Worm (Caenorhabditis elegans) whole organism, L4/young adult: Measurements from ENCODE around the gene ttll-5.

ENCODE experiments used
- W03F9.2 ChIP-seq: fragments of 150-350 bp; optimal IDR thresholded peaks from 2 replicates; lab custom pipeline; 2014; ENCODE audit warnings: missing biosample characterization, missing genetic modification characterization
- dao-5 ChIP-seq: sonication (generic microtip); optimal IDR thresholded peaks from 2 replicates; lab custom pipeline; 2016; ENCODE audit warnings: missing genotype, missing genetic modification characterization, moderate library complexity, missing compliant biosample characterization
- him-1 ChIP-seq: sonication (generic microtip); optimal IDR thresholded peaks from 2 replicates; lab custom pipeline; 2016; ENCODE audit warnings: missing genotype, missing genetic modification reagents, missing genetic modification characterization, missing compliant biosample characterization

Gene ttll-5

DNA sequence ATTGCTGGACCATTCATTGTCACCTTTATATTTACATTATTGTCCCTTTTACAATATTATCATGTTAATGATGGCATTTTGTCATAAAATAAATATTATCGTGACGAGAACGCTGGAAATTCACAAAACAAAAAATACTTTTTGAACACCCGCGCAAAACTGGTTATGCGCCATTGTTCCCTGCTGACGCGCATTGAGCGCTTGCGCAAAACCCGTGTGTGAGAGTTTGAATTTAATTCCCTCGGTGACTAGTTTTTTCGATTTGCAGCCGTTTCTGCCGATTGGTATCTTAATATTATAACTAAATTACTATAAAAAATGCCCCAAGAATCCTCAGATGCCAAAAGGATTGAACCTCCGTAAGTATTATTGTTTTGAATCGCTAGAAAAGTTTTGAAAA lies 12.6 kb downstream of the ttll-5 start, which contains the start of gene pafo-1:
Gene pafo-1, plus strand, starts transcription at position 256 of the 400 bp plus-strand sequence.
- TF ChIP-seq him-1 (tag; lab: Kevin White, UChicago), result peak; percentile 12
- TF ChIP-seq W03F9.2 (tag; lab: Kevin White, UChicago), result peak; percentile 85
- no peak for TF ChIP-seq dao-5 (tag; lab: Kevin White, UChicago)

DNA sequence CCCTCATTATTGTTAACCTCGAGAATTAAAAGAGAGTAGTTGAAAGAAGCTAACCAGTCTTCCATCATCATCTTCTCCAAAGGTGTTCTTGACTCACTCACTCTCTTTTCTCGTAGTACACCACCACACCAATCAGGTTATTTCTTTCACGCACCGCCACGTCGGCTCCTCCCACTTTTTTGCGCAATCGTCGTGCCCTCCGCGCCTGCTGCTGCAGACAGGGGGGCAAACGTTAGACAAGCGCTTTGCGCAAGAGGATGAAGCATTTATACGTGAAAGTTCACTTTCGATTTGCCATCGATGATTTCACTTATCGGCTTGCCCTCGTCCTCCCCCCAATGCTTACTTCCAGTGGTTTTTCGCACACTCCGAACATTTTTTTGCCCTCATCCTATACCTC lies 16.5 kb downstream of the ttll-5 start:
- no peak for TF ChIP-seq him-1 (tag; lab: Kevin White, UChicago)

DNA sequence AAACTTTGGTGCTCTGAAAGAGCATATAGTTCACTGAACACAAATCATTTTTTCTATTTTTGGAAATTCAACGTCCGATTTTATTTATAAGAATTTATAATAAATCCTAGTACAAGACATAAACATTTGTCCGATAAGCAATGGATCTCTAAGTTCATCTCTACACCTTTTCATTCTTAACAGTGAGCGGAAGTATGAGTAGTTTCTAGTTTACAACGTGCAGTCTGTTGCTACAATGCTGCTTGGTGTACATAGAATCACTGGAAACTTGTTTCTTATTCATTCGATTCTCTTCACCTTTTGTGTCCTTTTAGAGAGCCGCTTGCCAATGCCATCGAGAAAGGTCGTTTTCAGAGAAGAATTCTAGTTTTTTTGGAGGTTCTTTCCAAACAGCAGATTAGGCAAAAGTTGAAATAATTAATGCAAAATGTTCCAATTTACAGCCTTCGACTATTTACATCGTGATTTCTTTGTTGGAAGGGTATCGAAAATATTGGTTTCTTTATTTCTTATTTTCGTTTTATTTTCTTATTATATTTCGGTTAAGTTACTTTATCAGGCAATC lies 18.1 kb downstream of the ttll-5 start:
- no peak for TF ChIP-seq W03F9.2 (tag; lab: Kevin White, UChicago)
- no peak for TF ChIP-seq him-1 (tag; lab: Kevin White, UChicago)
- no peak for TF ChIP-seq dao-5 (tag; lab: Kevin White, UChicago)

DNA sequence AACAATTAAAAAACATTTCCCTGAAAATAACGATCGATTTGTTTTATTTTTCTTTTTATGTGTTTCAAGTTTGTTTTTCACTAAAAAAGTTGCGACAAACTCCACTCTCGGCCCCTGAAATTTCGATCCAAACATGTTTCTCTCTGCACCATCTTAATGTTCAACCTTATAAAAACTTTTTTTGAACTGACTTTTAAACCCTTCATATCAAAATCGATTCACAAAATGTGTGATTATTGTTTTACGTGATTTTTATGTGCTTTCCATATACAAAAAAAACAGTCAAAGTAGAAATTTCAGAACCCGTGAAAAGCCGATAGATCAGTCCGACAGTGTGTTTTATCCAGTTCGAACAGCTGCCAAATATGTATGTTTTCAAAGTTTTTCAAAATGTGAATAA lies 18.7 kb downstream of the ttll-5 start, which contains the start of gene ccch-1:
Gene ccch-1, plus strand, starts transcription at position 301 of the 400 bp plus-strand sequence.
- no peak for TF ChIP-seq dao-5 (tag; lab: Kevin White, UChicago)
- no peak for TF ChIP-seq him-1 (tag; lab: Kevin White, UChicago)
- no peak for TF ChIP-seq W03F9.2 (tag; lab: Kevin White, UChicago)

DNA sequence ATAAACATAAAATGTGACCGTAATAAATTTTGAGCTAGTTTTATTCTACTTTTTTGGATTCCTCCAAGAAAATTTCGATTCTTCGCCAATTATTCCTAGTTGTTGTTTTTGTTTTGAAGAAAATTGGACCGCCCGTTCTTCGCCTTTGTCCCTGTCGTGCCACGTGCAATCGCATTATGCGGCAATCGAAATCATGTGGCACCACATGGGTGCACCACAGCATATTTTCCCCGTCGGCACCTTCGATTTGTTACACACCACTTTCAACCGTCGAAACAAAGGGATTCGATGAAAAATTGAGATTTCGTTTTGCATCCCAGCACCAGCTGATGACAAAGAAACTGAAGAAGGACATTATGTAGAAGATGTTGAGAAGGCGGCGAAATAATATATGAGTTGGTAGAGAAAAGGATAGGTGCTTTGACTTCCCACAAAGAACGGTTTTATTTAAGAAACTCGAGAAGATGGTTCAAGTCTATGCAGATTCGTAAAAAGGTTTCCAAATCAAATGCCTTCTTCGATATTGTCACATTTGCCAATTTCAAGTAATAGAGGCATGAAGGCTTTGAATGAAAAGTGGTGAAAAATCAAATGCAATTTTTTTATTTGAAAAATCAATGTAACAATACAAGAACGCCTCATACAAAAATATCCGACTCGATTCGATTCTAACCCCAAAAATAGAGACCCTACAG lies 19.9 kb downstream of the ttll-5 start:
- no peak for TF ChIP-seq him-1 (tag; lab: Kevin White, UChicago)
- no peak for TF ChIP-seq W03F9.2 (tag; lab: Kevin White, UChicago)
- TF ChIP-seq dao-5 (tag; lab: Kevin White, UChicago), result no peak

DNA sequence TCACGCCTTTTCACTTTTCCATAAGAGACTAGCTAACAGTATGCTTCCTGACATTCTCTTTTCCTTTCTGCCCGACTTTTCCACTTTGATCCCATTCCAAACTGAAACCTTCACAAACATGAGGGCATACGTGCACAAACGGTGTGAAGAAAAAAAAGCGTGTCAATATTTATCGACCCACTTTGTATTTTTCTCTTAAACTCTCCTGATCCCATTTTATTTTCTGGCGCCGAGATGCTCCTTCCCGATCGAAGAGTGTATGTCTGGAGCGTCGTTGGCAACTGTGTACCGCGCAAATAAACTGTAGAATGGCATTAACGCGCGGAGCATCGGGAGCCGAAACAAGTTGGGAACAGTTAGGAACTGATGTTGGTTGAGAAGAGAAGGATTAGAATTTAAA lies 20.7 kb downstream of the ttll-5 start:
- TF ChIP-seq dao-5 (tag; lab: Kevin White, UChicago) (no peak), W03F9.2 (tag; lab: Kevin White, UChicago) (no peak), him-1 (tag; lab: Kevin White, UChicago) (no peak)

DNA sequence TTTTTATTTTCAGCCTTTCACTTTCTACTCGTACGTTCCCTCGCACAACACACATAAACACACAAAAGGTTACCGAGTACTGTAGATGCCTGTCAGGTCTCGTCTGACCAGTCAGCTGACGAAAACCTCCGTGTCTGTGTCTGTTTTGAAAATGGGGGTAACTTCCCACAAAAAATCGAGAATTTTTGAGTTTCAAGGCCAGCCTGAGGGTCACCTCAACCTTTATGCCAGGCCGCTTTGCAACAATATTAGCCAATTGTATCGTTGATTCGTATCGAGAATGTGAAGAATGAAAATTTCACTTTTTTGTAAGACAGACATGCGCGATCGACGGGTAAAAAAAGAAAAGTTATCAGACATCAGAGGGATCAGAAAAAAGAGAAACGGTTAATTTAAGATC lies 22.2 kb downstream of the ttll-5 start:
- TF ChIP-seq dao-5 (tag; lab: Kevin White, UChicago) (no peak), W03F9.2 (tag; lab: Kevin White, UChicago) (no peak), him-1 (tag; lab: Kevin White, UChicago) (no peak)

DNA sequence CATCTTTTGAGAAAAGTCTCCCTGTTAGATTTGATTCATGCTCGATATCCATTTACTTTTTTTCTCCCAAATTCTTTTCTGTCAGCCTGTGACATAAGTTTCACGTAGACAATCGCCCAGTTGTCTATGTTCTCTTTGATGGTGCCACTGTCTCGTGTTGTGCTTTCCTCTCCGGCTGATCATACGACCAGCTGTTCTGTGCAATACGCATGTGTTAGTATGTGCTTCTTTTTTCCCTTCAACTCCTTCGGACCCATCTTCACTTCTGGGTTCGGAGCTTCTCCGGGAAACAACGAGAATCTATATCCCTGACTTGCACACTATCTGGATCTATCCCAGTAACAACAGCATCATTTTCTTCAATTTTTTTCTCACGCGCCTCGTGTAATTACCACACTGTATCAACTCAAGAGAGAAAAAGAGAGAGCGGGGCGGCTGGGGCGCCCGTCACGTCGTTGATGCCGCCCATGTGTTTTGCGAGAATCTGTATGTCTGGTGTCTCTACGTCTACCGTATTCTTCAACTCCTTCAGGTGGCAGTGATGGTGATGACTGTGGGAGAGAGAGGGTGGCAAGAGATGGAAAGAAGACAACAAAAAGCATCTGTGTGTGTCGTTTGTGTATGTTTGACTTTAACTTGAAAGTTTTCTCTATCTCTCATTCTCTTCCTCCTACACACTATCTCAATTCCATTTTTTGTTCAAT lies 23.1 kb downstream of the ttll-5 start:
- TF ChIP-seq dao-5 (tag; lab: Kevin White, UChicago) (peak; percentile 43), W03F9.2 (tag; lab: Kevin White, UChicago) (peak; percentile 23), him-1 (tag; lab: Kevin White, UChicago) (no peak)

DNA sequence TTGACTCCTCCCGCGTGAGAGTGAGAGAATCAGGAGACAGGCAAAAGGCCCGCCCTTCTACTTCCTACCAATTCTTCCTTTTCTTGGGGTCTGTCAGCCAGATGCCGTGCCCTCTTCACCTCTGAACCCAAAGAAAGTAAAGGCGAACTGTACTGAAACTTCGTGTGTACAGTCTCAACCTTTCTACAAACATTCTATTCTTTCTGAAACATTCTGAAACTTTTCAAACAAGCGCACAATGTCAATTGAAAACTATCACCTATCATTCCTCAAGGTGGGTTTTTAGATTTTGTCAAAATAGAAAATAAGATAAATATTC lies 23.6 kb downstream of the ttll-5 start:
- TF ChIP-seq dao-5 (tag; lab: Kevin White, UChicago) (no peak), him-1 (tag; lab: Kevin White, UChicago) (no peak), W03F9.2 (tag; lab: Kevin White, UChicago) (no peak)

DNA sequence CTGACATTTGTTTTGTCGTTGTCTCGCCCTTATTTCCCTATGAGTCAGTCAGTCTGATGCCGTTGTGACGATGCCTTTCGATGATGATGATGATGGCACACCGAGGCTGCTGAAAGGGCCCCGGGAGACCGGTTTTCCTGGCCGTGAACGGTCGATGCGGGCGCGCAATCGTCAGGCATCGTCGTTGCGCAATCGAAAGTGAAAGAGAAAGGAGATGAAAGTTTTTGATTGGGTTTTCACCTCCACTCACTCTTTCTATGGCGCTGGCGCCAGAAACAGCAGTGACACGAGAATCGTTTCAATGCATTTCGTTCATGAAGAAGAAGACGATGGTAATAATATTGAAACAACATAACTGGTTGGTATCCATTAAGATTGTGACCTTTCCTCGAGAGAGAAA lies 24.1 kb downstream of the ttll-5 start:
- no peak for TF ChIP-seq him-1 (tag; lab: Kevin White, UChicago)
- no peak for TF ChIP-seq dao-5 (tag; lab: Kevin White, UChicago)
- TF ChIP-seq W03F9.2 (tag; lab: Kevin White, UChicago), result no peak

DNA sequence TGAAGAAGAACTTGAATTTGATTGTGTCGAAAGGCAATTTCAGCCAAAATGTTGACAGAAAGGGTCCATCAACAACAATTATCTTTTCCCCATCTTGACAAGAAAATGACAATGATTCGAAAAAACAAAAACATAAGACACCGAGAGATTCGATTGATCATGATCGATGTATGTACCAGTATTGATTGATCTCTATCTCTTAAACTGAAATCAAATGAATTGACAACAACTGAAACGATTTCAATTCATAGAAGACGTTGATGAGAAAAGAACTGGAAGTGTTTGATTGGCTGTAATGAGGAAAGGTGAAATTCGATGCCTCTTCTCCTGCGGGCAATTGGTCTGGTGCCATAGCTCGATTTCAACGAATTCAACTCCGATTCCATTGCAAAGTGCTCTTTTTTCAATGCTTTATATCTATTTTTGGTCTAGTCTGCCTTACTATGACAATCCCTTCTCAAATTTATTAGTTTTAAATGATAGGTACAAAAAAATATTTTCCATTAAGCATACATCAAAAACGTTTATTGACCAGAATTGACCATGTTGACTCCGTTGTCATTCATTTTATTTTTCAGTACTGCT lies 24.6 kb downstream of the ttll-5 start:
- TF ChIP-seq W03F9.2 (tag; lab: Kevin White, UChicago) (no peak), him-1 (tag; lab: Kevin White, UChicago) (no peak), dao-5 (tag; lab: Kevin White, UChicago) (no peak)

DNA sequence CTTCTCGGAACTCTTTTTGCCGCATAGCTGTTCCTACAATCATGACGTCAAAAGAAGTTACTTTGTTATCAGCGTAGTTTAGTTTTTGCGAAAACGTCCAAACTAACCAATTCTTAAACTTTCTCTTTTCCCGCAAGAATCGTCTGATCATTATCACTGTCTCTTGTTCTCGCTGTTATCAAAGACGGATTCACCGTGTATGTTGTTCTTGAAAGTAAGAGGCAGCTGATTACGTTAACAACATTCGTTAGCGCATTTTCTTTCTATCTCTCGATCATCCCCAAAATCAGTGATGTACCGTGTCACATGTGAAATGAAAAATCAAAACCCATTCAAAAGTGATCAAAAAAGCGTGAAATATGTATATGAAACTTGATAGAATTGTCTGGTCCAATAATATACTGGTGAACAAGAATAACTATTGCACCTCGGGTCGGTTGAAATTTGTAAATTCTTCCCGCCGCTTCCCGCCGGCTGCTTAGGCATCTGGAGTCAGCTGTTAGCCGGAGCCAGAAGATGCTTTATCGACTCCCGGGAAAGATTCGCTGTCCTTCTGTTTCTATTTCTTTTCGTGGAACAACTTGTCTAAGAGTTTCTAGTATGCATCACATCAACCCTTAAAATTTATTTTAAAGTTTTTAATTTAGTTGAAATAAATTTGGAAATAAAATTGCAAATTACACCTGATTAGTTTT lies 25.8 kb downstream of the ttll-5 start:
- TF ChIP-seq dao-5 (tag; lab: Kevin White, UChicago) (no peak), him-1 (tag; lab: Kevin White, UChicago) (no peak), W03F9.2 (tag; lab: Kevin White, UChicago) (no peak)
